Fruit fly (Drosophila melanogaster) whole organism, wandering third instar larva: ENCODE data around the gene CG33927.

ENCODE experiments used
- Dif ChIP-seq: fragments of 200-275, 200-300 bp; sonication (Bioruptor generic); optimal IDR thresholded peaks from 2 replicates; lab custom pipeline; 2018; ENCODE audit warnings: missing biosample characterization, missing genetic modification characterization; ENCODE audit not compliant: partially characterized antibody
- OdsH ChIP-seq: fragments of 200-800 bp; sonication (Bioruptor generic); optimal IDR thresholded peaks from 2 replicates; lab custom pipeline; 2016; ENCODE audit warnings: missing biosample characterization, mild to moderate bottlenecking, missing genetic modification characterization
- br ChIP-seq: fragments of 200-800 bp; sonication (Bioruptor generic); optimal IDR thresholded peaks from 2 replicates; lab custom pipeline; 2016; ENCODE audit warnings: missing biosample characterization, missing genetic modification characterization
- brk ChIP-seq: fragments of 200-800 bp; sonication (Bioruptor generic); optimal IDR thresholded peaks from 2 replicates; lab custom pipeline; 2016; ENCODE audit warnings: missing biosample characterization, mild to moderate bottlenecking, missing genetic modification characterization
- dsf ChIP-seq: sonication (Bioruptor generic); optimal IDR thresholded peaks from 2 replicates; lab custom pipeline; 2016; ENCODE audit warnings: missing biosample characterization, missing genetic modification characterization, borderline replicate concordance
- sv ChIP-seq: fragments of 200-800 bp; sonication (Bioruptor generic); optimal IDR thresholded peaks from 3 replicates; lab custom pipeline; 2016; ENCODE audit warnings: missing biosample characterization, missing genetic modification characterization

DNA sequence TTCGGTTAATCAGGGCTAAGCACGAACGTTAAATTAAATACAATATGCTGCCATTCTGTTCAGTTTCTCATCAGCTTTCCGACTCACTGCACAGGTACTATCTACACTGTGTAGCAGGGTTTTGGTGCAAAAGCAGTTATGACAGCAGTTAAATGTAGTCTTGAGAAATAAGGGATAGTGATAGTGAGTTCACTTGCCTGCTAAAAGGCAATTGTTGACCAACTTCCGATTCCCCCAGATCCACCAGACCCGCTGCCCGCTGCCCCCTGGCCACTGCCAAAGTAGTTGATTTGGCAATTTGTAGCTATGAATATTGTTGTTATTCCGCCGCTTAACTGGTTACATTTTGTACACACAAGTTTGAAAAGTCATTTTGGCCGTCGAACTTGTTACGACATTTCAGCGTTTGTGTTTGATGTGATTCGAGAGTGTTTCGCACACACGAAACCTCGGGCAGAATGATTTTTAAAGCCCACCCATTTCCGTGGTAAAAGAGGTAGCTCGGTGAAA, 34.0 kb upstream of the CG33927 start:
- no peak for TF ChIP-seq Dif (GFP tag; lab: Kevin White, UChicago)
- TF ChIP-seq br, result no peak
- TF ChIP-seq OdsH (GFP tag; lab: Kevin White, UChicago), result no peak
- TF ChIP-seq dsf (GFP tag; lab: Kevin White, UChicago), result no peak
- TF ChIP-seq brk (GFP tag; lab: Kevin White, UChicago), result no peak
- no peak for TF ChIP-seq sv (GFP tag; lab: Kevin White, UChicago)
